Worm (Caenorhabditis elegans): Measurements from ENCODE around the gene duo-1.

ce11 chrV:11562643-11563042 is 8.2 kb downstream of the duo-1 start, which contains the start of gene srx-86:
- TF ChIP-seq nhr-12 (tag; optimal IDR thresholded peaks at IDR 0.05) (no peak), pqm-1 (tag; optimal IDR thresholded peaks at IDR 0.05) (no peak)
